Fruit fly (Drosophila melanogaster) whole organism, wandering third instar larva: ENCODE results near the gene CG32447.

Experiments
- Abd-B ChIP-seq: fragments of >200 bp; optimal IDR thresholded peaks from 2 replicates; lab custom pipeline; 2017; ENCODE audit warnings: missing biosample characterization, missing genetic modification characterization
- CG32264 ChIP-seq: fragments of 200-800 bp; sonication (Bioruptor generic); optimal IDR thresholded peaks from 2 replicates; lab custom pipeline; 2016; ENCODE audit warnings: missing biosample characterization, missing genetic modification characterization
- CG9705 ChIP-seq: fragments of 200-800 bp; sonication (Bioruptor generic); optimal IDR thresholded peaks from 2 replicates; lab custom pipeline; 2018; ENCODE audit warnings: missing biosample characterization, mild to moderate bottlenecking, missing genetic modification characterization
- CrebA ChIP-seq: fragments of 200-800 bp; sonication (Bioruptor generic); optimal IDR thresholded peaks from 2 replicates; lab custom pipeline; 2016; ENCODE audit warnings: missing biosample characterization, mild to moderate bottlenecking, missing genetic modification characterization, borderline replicate concordance
- Dfd ChIP-seq: fragments of >200 bp; optimal IDR thresholded peaks from 2 replicates; lab custom pipeline; 2017; ENCODE audit warnings: missing biosample characterization, missing genetic modification characterization
- Dif ChIP-seq: fragments of 200-275, 200-300 bp; sonication (Bioruptor generic); optimal IDR thresholded peaks from 2 replicates; lab custom pipeline; 2018; ENCODE audit warnings: missing biosample characterization, missing genetic modification characterization; ENCODE audit not compliant: partially characterized antibody
- GATAd ChIP-seq: sonication (Bioruptor generic); optimal IDR thresholded peaks from 2 replicates; lab custom pipeline; 2016; ENCODE audit warnings: missing biosample characterization, missing genetic modification characterization
- HLH106 ChIP-seq: fragments of 200-800 bp; optimal IDR thresholded peaks from 3 replicates; lab custom pipeline; 2019; ENCODE audit warnings: missing biosample characterization, mild to moderate bottlenecking, missing genetic modification characterization, moderate library complexity
- Hr78 ChIP-seq: fragments of >200 bp; optimal IDR thresholded peaks from 2 replicates; lab custom pipeline; 2017; ENCODE audit warnings: missing biosample characterization, missing genetic modification characterization
- Hr83 ChIP-seq: fragments of 200-300 bp; sonication (Bioruptor generic); optimal IDR thresholded peaks from 2 replicates; lab custom pipeline; 2016; ENCODE audit warnings: missing biosample characterization, mild to moderate bottlenecking, missing genetic modification characterization, moderate library complexity; ENCODE audit not compliant: poor library complexity, severe bottlenecking
- Jra ChIP-seq: sonication (Bioruptor generic); optimal IDR thresholded peaks from 2 replicates; lab custom pipeline; 2016; ENCODE audit warnings: missing biosample characterization, missing genetic modification characterization
- Mio ChIP-seq: sonication (Bioruptor generic); optimal IDR thresholded peaks from 2 replicates; lab custom pipeline; 2016; ENCODE audit warnings: missing biosample characterization, missing genetic modification characterization
- N ChIP-seq: fragments of >200 bp; optimal IDR thresholded peaks from 2 replicates; lab custom pipeline; 2018; ENCODE audit warnings: missing biosample characterization, missing external identifiers, missing genetic modification characterization
- OdsH ChIP-seq: fragments of 200-800 bp; sonication (Bioruptor generic); optimal IDR thresholded peaks from 2 replicates; lab custom pipeline; 2016; ENCODE audit warnings: missing biosample characterization, mild to moderate bottlenecking, missing genetic modification characterization
- Rel ChIP-seq, 2 experiments: fragments of 200-800 bp; sonication (Bioruptor generic) in 1 of 2; optimal IDR thresholded peaks; 2 replicates in 1 of 2; 3 replicates in 1 of 2; lab custom pipeline; 2016 to 2019; ENCODE audit warnings: mild to moderate bottlenecking in 2 of 2, missing biosample characterization in 2 of 2, missing genetic modification characterization in 2 of 2, moderate library complexity in 1 of 2
- Sp1 ChIP-seq: fragments of 200-800 bp; sonication (Bioruptor generic); optimal IDR thresholded peaks from 3 replicates; lab custom pipeline; 2019; ENCODE audit warnings: missing biosample characterization, mild to moderate bottlenecking, missing genetic modification characterization, moderate library complexity
- Vsx2 ChIP-seq: fragments of 200-300, 225-300 bp; sonication (Bioruptor generic); optimal IDR thresholded peaks from 2 replicates; lab custom pipeline; 2018; ENCODE audit warnings: missing biosample characterization, missing genetic modification characterization; ENCODE audit not compliant: partially characterized antibody
- br ChIP-seq: fragments of 200-800 bp; sonication (Bioruptor generic); optimal IDR thresholded peaks from 2 replicates; lab custom pipeline; 2016; ENCODE audit warnings: missing biosample characterization, missing genetic modification characterization
- brk ChIP-seq: fragments of 200-800 bp; sonication (Bioruptor generic); optimal IDR thresholded peaks from 2 replicates; lab custom pipeline; 2016; ENCODE audit warnings: missing biosample characterization, mild to moderate bottlenecking, missing genetic modification characterization
- dl ChIP-seq, 2 experiments: fragments of 175-275, 200-275 bp in 1 of 2; fragments of 200-275 bp in 1 of 2; sonication (Bioruptor generic); optimal IDR thresholded peaks; lab custom pipeline; 2018; ENCODE audit warnings: mild to moderate bottlenecking in 2 of 2, missing biosample characterization in 2 of 2, missing genetic modification characterization in 2 of 2, moderate library complexity in 2 of 2; ENCODE audit not compliant: partially characterized antibody in 2 of 2, insufficient read depth in 1 of 2
- dmrt93B ChIP-seq: fragments of 200-800 bp; sonication (Bioruptor generic); optimal IDR thresholded peaks from 2 replicates; lab custom pipeline; 2018; ENCODE audit warnings: missing biosample characterization, mild to moderate bottlenecking, missing genetic modification characterization
- dsf ChIP-seq: sonication (Bioruptor generic); optimal IDR thresholded peaks from 2 replicates; lab custom pipeline; 2016; ENCODE audit warnings: missing biosample characterization, missing genetic modification characterization, borderline replicate concordance
- ey ChIP-seq: fragments of 200-800 bp; sonication (Bioruptor generic); optimal IDR thresholded peaks from 2 replicates; lab custom pipeline; 2016; ENCODE audit warnings: missing biosample characterization, missing genetic modification characterization
- foxo ChIP-seq, 2 experiments: fragments of 200-800 bp; sonication (Bioruptor generic); optimal IDR thresholded peaks; 2 replicates in 1 of 2; 3 replicates in 1 of 2; lab custom pipeline; 2016 to 2017; ENCODE audit warnings: missing biosample characterization in 2 of 2, missing genetic modification characterization in 2 of 2
- fru ChIP-seq: fragments of 200-800 bp; sonication (Bioruptor generic); optimal IDR thresholded peaks from 3 replicates; lab custom pipeline; 2016; ENCODE audit warnings: missing biosample characterization, mild to moderate bottlenecking, missing genetic modification characterization
- jim ChIP-seq: fragments of 175-275, 200-325 bp; sonication (Bioruptor generic); optimal IDR thresholded peaks from 2 replicates; lab custom pipeline; 2016; ENCODE audit warnings: missing biosample characterization, mild to moderate bottlenecking, missing genetic modification characterization
- lola ChIP-seq: fragments of >200 bp; optimal IDR thresholded peaks from 2 replicates; lab custom pipeline; 2017; ENCODE audit warnings: missing biosample characterization, missing genetic modification characterization
- pan ChIP-seq: fragments of >200 bp; optimal IDR thresholded peaks from 2 replicates; lab custom pipeline; 2017
- psq ChIP-seq: fragments of 200-800 bp; sonication (Bioruptor generic); optimal IDR thresholded peaks from 3 replicates; lab custom pipeline; 2017; ENCODE audit warnings: missing biosample characterization, mild to moderate bottlenecking, missing genetic modification characterization, moderate library complexity
- rgr ChIP-seq: fragments of 200-800 bp; sonication (Bioruptor generic); optimal IDR thresholded peaks from 3 replicates; lab custom pipeline; 2016; ENCODE audit warnings: missing biosample characterization, mild to moderate bottlenecking, missing genetic modification characterization
- sage ChIP-seq: fragments of 200-800 bp; sonication (Bioruptor generic); optimal IDR thresholded peaks from 2 replicates; lab custom pipeline; 2016; ENCODE audit warnings: missing biosample characterization, mild to moderate bottlenecking, missing genetic modification characterization
- usp ChIP-seq: fragments of >200 bp; optimal IDR thresholded peaks from 2 replicates; lab custom pipeline; 2017; ENCODE audit warnings: missing biosample characterization, missing genetic modification characterization
- woc ChIP-seq: sonication (Bioruptor generic); optimal IDR thresholded peaks from 2 replicates; lab custom pipeline; 2016; ENCODE audit warnings: missing biosample characterization, mild to moderate bottlenecking, missing genetic modification characterization

The CG32447 gene

dm6 chr3L:21706144-21706926 is at the start of gene CG32447:
Gene CG32447, minus strand, starts transcription at chr3L:21706365.
- peak; percentile 4 for TF ChIP-seq Hr83 (GFP tag; lab: Kevin White, UChicago)
- no peak for TF ChIP-seq dmrt93B (GFP tag; lab: Kevin White, UChicago)
- TF ChIP-seq Vsx2 (GFP tag; lab: Kevin White, UChicago): peak; percentile 46
- TF ChIP-seq GATAd: no peak
- TF ChIP-seq Sp1 (GFP tag; lab: Kevin White, UChicago): no peak
- TF ChIP-seq Dfd: no peak

dm6 chr3L:21744169-21744568 is 38.0 kb upstream of the CG32447 start, which contains the start of gene CG14565:
Gene CG14565, minus strand, starts transcription at chr3L:21744269.
- TF ChIP-seq Hr83 (GFP tag; lab: Kevin White, UChicago): no peak
- no peak for TF ChIP-seq sage (GFP tag; lab: Kevin White, UChicago)
- no peak for TF ChIP-seq usp (GFP tag; lab: Kevin White, UChicago)
- no peak for TF ChIP-seq CG9705
- no peak for TF ChIP-seq dsf
- no peak for TF ChIP-seq Rel (GFP tag; optimal IDR thresholded peaks at IDR 0.05; lab: Kevin White, UChicago)
- no peak for TF ChIP-seq Rel (tag; optimal IDR thresholded peaks at IDR 0.05; lab: Kevin White, UChicago)
- TF ChIP-seq Jra (GFP tag; lab: Kevin White, UChicago): no peak
- TF ChIP-seq pan: no peak
- TF ChIP-seq Sp1 (GFP tag; lab: Kevin White, UChicago): no peak
- TF ChIP-seq Vsx2 (GFP tag; lab: Kevin White, UChicago): no peak
- TF ChIP-seq psq (GFP tag; lab: Kevin White, UChicago): no peak

- TF ChIP-seq Abd-B (GFP tag; lab: Kevin White, UChicago) (no peak), woc (GFP tag; lab: Kevin White, UChicago) (no peak), Vsx2 (GFP tag; lab: Kevin White, UChicago) (no peak), OdsH (GFP tag; lab: Kevin White, UChicago) (no peak), fru (GFP tag; lab: Kevin White, UChicago) (no peak), brk (GFP tag; lab: Kevin White, UChicago) (no peak), usp (GFP tag; lab: Kevin White, UChicago) (no peak), CrebA (GFP tag; lab: Kevin White, UChicago) (no peak), br (GFP tag; lab: Kevin White, UChicago) (no peak)
Observed at dm6 chr3L:21741234-21741633, 35.1 kb upstream of the CG32447 start, which contains the start of gene CG14572. Gene CG14572, plus strand, starts transcription at chr3L:21741534.

dm6 chr3L:21740209-21740608 is 34.0 kb upstream of the CG32447 start, which contains the start of gene CG14566:
Gene CG14566, minus strand, starts transcription at chr3L:21740309.
- TF ChIP-seq Abd-B (GFP tag; lab: Kevin White, UChicago): no peak
- TF ChIP-seq HLH106 (tag; lab: Kevin White, UChicago): no peak
- TF ChIP-seq ey (GFP tag; lab: Kevin White, UChicago): no peak
- TF ChIP-seq usp (GFP tag; lab: Kevin White, UChicago): no peak
- no peak for TF ChIP-seq OdsH (GFP tag; lab: Kevin White, UChicago)
- TF ChIP-seq Mio (GFP tag; lab: Kevin White, UChicago): no peak
- TF ChIP-seq Dif: no peak

- TF ChIP-seq sage (GFP tag; lab: Kevin White, UChicago): no peak
- no peak for TF ChIP-seq N (GFP tag; lab: Kevin White, UChicago)
- no peak for TF ChIP-seq Hr78
- peak; percentile 16 for TF ChIP-seq Dif
- TF ChIP-seq Abd-B (GFP tag; lab: Kevin White, UChicago): no peak
- no peak for TF ChIP-seq psq (GFP tag; lab: Kevin White, UChicago)
- no peak for TF ChIP-seq dmrt93B (GFP tag; lab: Kevin White, UChicago)
- no peak for TF ChIP-seq jim (GFP tag; lab: Kevin White, UChicago)
- peak; percentile 10 for TF ChIP-seq Jra (GFP tag; lab: Kevin White, UChicago)
- TF ChIP-seq fru (GFP tag; lab: Kevin White, UChicago): no peak
- no peak for TF ChIP-seq OdsH (GFP tag; lab: Kevin White, UChicago)
- TF ChIP-seq Vsx2 (GFP tag; lab: Kevin White, UChicago): peak; percentile 21
- no peak for TF ChIP-seq Rel (GFP tag; optimal IDR thresholded peaks at IDR 0.05; lab: Kevin White, UChicago)
- TF ChIP-seq Rel (tag; optimal IDR thresholded peaks at IDR 0.05; lab: Kevin White, UChicago): peak; percentile 91
- TF ChIP-seq foxo (GFP tag; optimal IDR thresholded peaks at IDR 0.05; lab: Kevin White, UChicago): no peak
- TF ChIP-seq woc (GFP tag; lab: Kevin White, UChicago): peak; percentile 49
- TF ChIP-seq Dfd: no peak
- TF ChIP-seq usp (GFP tag; lab: Kevin White, UChicago): no peak
- TF ChIP-seq rgr (GFP tag; lab: Kevin White, UChicago): peak; percentile 18
- no peak for TF ChIP-seq CG9705
- TF ChIP-seq dsf: no peak
- no peak for TF ChIP-seq CrebA (GFP tag; lab: Kevin White, UChicago)
- no peak for TF ChIP-seq lola (GFP tag; lab: Kevin White, UChicago)
- TF ChIP-seq pan: no peak
- no peak for TF ChIP-seq br (GFP tag; lab: Kevin White, UChicago)
- no peak for TF ChIP-seq HLH106 (tag; lab: Kevin White, UChicago)
- TF ChIP-seq CG32264: no peak
- no peak for TF ChIP-seq dl (GFP tag; optimal IDR thresholded peaks at IDR 0.05; lab: Kevin White, UChicago; ENCODE audit: insufficient read depth in 1 of 2, partially characterized antibody in 2 of 2)
- TF ChIP-seq brk (GFP tag; lab: Kevin White, UChicago): no peak
Observed at dm6 chr3L:21739017-21739730, 33.0 kb upstream of the CG32447 start.
